Worm (Caenorhabditis elegans) whole organism, L1 larva: ENCODE measurements around the gene Y39H10B.2.
A peak's percentile ranks its signal among the peaks of the same experiment; 100 is the strongest.

ENCODE experiments used
- C16A3.4 ChIP-seq: fragments of 150-350 bp; optimal IDR thresholded peaks from 2 replicates; lab custom pipeline; 2014; ENCODE audit warnings: missing biosample characterization, missing genetic modification characterization
- F16B12.6 ChIP-seq: fragments of 150-350 bp; optimal IDR thresholded peaks from 2 replicates; lab custom pipeline; 2014; ENCODE audit warnings: missing biosample characterization, missing genetic modification characterization
- Y116A8C.19 ChIP-seq: sonication (generic microtip); optimal IDR thresholded peaks from 2 replicates; lab custom pipeline; 2016; ENCODE audit warnings: missing compliant biosample characterization, missing genetic modification characterization, borderline replicate concordance
- aly-2 ChIP-seq: fragments of 150-350 bp; optimal IDR thresholded peaks from 2 replicates; lab custom pipeline; 2014; ENCODE audit warnings: missing biosample characterization, missing genetic modification characterization
- ama-1 ChIP-seq: fragments of 150-350 bp; optimal IDR thresholded peaks from 2 replicates; lab custom pipeline; 2014
- blmp-1 ChIP-seq: fragments of 150-350 bp; optimal IDR thresholded peaks from 2 replicates; lab custom pipeline; 2014; ENCODE audit warnings: missing biosample characterization, missing genetic modification characterization
- ceh-63 ChIP-seq: fragments of 200-800 bp; sonication (Bioruptor generic); optimal IDR thresholded peaks from 2 replicates; lab custom pipeline; 2018; ENCODE audit warnings: mild to moderate bottlenecking, missing genetic modification characterization, missing compliant biosample characterization
- ceh-8 ChIP-seq: fragments of 200-800 bp; sonication (Bioruptor generic); optimal IDR thresholded peaks from 2 replicates; lab custom pipeline; 2018; ENCODE audit warnings: mild to moderate bottlenecking, missing genetic modification characterization, moderate library complexity, missing compliant biosample characterization
- dsc-1 ChIP-seq: sonication (generic microtip); optimal IDR thresholded peaks from 2 replicates; lab custom pipeline; 2016; ENCODE audit warnings: mild to moderate bottlenecking, missing genetic modification characterization, missing compliant biosample characterization
- efl-1 ChIP-seq, 4 experiments: fragments of 150-350 bp; optimal IDR thresholded peaks in 3 of 4; peaks in 1 of 4; 1 replicate in 1 of 4; 2 replicates in 3 of 4; lab custom pipeline; 2014; ENCODE audit warnings: missing biosample characterization in 2 of 4, missing genetic modification characterization in 2 of 4, missing genetic modification reagents in 2 of 4
- efl-3 ChIP-seq: fragments of 200-800 bp; sonication (Bioruptor generic); optimal IDR thresholded peaks from 2 replicates; lab custom pipeline; 2018; ENCODE audit warnings: mild to moderate bottlenecking, missing genetic modification characterization, missing compliant biosample characterization
- egl-27 ChIP-seq, 2 experiments: fragments of 150-350 bp in 1 of 2; sonication (generic microtip); optimal IDR thresholded peaks; 3 replicates each; lab custom pipeline; 2017 to 2018; ENCODE audit warnings: missing biosample characterization in 2 of 2, missing genetic modification characterization in 2 of 2, missing genetic modification reagents in 2 of 2
- elt-2 ChIP-seq: sonication (generic microtip); optimal IDR thresholded peaks from 2 replicates; lab custom pipeline; 2016; ENCODE audit warnings: missing genetic modification characterization, mild to moderate bottlenecking, inconsistent platforms, missing compliant biosample characterization, missing genetic modification reagents
- ets-5 ChIP-seq: fragments of 200-800 bp; sonication (Bioruptor generic); IDR thresholded peaks from 2 replicates; pipeline ENCODE4 v1.3.6; 2022; ENCODE audit warnings: missing genetic modification characterization, missing compliant biosample characterization
- fkh-10 ChIP-seq: sonication (generic microtip); optimal IDR thresholded peaks from 2 replicates; lab custom pipeline; 2017; ENCODE audit warnings: missing biosample characterization, missing genetic modification reagents, missing genetic modification characterization
- fkh-4 ChIP-seq: sonication (generic microtip); optimal IDR thresholded peaks from 2 replicates; lab custom pipeline; 2016; ENCODE audit warnings: missing compliant biosample characterization, missing genetic modification characterization, borderline replicate concordance
- fkh-8 ChIP-seq: sonication (generic microtip); optimal IDR thresholded peaks from 2 replicates; lab custom pipeline; 2016; ENCODE audit warnings: mild to moderate bottlenecking, missing genetic modification characterization, missing compliant biosample characterization
- fos-1 ChIP-seq: fragments of 150-350 bp; optimal IDR thresholded peaks from 2 replicates; lab custom pipeline; 2014; ENCODE audit warnings: missing biosample characterization, missing genetic modification characterization
- grh-1 ChIP-seq: fragments of 200-800 bp; sonication (Bioruptor generic); IDR thresholded peaks from 2 replicates; pipeline ENCODE4 v1.3.6; 2022; ENCODE audit warnings: missing genetic modification reagents, missing genetic modification characterization, missing compliant biosample characterization
- hlh-17 ChIP-seq: fragments of 200-800 bp; sonication (Bioruptor generic); optimal IDR thresholded peaks from 2 replicates; lab custom pipeline; 2018; ENCODE audit warnings: missing genetic modification characterization, mild to moderate bottlenecking, missing compliant biosample characterization, moderate library complexity, borderline replicate concordance
- hlh-4 ChIP-seq: sonication (generic microtip); optimal IDR thresholded peaks from 2 replicates; lab custom pipeline; 2016; ENCODE audit warnings: mild to moderate bottlenecking, missing genetic modification characterization, missing compliant biosample characterization
- lin-13 ChIP-seq: fragments of 150-350 bp; optimal IDR thresholded peaks from 2 replicates; lab custom pipeline; 2014; ENCODE audit warnings: missing biosample characterization, missing genetic modification reagents, missing genetic modification characterization
- lin-15B ChIP-seq: fragments of 150-350 bp; sonication (generic microtip); optimal IDR thresholded peaks from 3 replicates; lab custom pipeline; 2014; ENCODE audit warnings: missing biosample characterization, missing genetic modification characterization
- lin-35 ChIP-seq, 2 experiments: fragments of 150-350 bp; optimal IDR thresholded peaks; 2 replicates each; lab custom pipeline; 2014; ENCODE audit warnings: missing biosample characterization in 2 of 2, missing genetic modification characterization in 2 of 2, missing genetic modification reagents in 2 of 2
- lin-39 ChIP-seq: fragments of 150-350 bp; optimal IDR thresholded peaks from 2 replicates; lab custom pipeline; 2014; ENCODE audit warnings: missing biosample characterization, missing genetic modification reagents, missing genetic modification characterization
- lir-3 ChIP-seq: sonication (generic microtip); optimal IDR thresholded peaks from 2 replicates; lab custom pipeline; 2016; ENCODE audit warnings: mild to moderate bottlenecking, missing genetic modification characterization, moderate library complexity, missing compliant biosample characterization; ENCODE audit not compliant: poor library complexity
- lsy-2 ChIP-seq, 2 experiments: fragments of 150-350 bp; optimal IDR thresholded peaks; 2 replicates each; lab custom pipeline; 2014; ENCODE audit warnings: missing biosample characterization in 2 of 2, missing genetic modification characterization in 2 of 2
- mdl-1 ChIP-seq, 2 experiments: fragments of 150-350 bp; optimal IDR thresholded peaks; 2 replicates each; lab custom pipeline; 2014 to 2017; ENCODE audit warnings: missing biosample characterization in 2 of 2, missing genetic modification characterization in 2 of 2, inconsistent platforms in 1 of 2
- mep-1 ChIP-seq: fragments of 150-350 bp; optimal IDR thresholded peaks from 2 replicates; lab custom pipeline; 2014; ENCODE audit warnings: missing biosample characterization, missing genetic modification characterization
- nhr-237 ChIP-seq: fragments of 150-350 bp; optimal IDR thresholded peaks from 2 replicates; lab custom pipeline; 2014; ENCODE audit warnings: missing biosample characterization, missing genetic modification characterization
- nhr-28 ChIP-seq: fragments of 150-350 bp; optimal IDR thresholded peaks from 2 replicates; lab custom pipeline; 2014; ENCODE audit warnings: missing biosample characterization, missing genetic modification characterization
- nhr-47 ChIP-seq: sonication (generic microtip); optimal IDR thresholded peaks from 2 replicates; lab custom pipeline; 2016; ENCODE audit warnings: mild to moderate bottlenecking, missing genetic modification characterization, moderate library complexity, missing compliant biosample characterization
- nhr-76 ChIP-seq: sonication (generic microtip); optimal IDR thresholded peaks from 2 replicates; lab custom pipeline; 2017; ENCODE audit warnings: missing biosample characterization, missing genetic modification characterization
- nhr-85 ChIP-seq: sonication (generic microtip); peaks from one replicate; lab custom pipeline; 2016; ENCODE audit warnings: missing genetic modification characterization, inconsistent platforms, missing compliant biosample characterization
- nhr-90 ChIP-seq: sonication (generic microtip); optimal IDR thresholded peaks from 2 replicates; lab custom pipeline; 2016; ENCODE audit warnings: mild to moderate bottlenecking, missing genetic modification characterization, missing compliant biosample characterization; ENCODE audit not compliant: poor library complexity
- pag-3 ChIP-seq: sonication (generic microtip); optimal IDR thresholded peaks from 2 replicates; lab custom pipeline; 2017; ENCODE audit warnings: missing genetic modification characterization, mild to moderate bottlenecking, missing compliant biosample characterization, antibody characterized with exemption, borderline replicate concordance; ENCODE audit not compliant: insufficient read depth
- pqm-1 ChIP-seq: sonication (generic microtip); optimal IDR thresholded peaks from 3 replicates; lab custom pipeline; 2017; ENCODE audit warnings: missing biosample characterization, missing genetic modification characterization
- rnt-1 ChIP-seq: sonication (generic microtip); optimal IDR thresholded peaks from 2 replicates; lab custom pipeline; 2016; ENCODE audit warnings: mild to moderate bottlenecking, missing genetic modification characterization, moderate library complexity, missing compliant biosample characterization
- skn-1 ChIP-seq: fragments of 150-350 bp; optimal IDR thresholded peaks from 2 replicates; lab custom pipeline; 2014; ENCODE audit warnings: missing biosample characterization, missing genetic modification characterization
- snpc-4 ChIP-seq: fragments of 150-350 bp; optimal IDR thresholded peaks from 2 replicates; lab custom pipeline; 2014; ENCODE audit warnings: missing biosample characterization, missing genetic modification characterization
- snu-23 ChIP-seq: sonication (generic microtip); optimal IDR thresholded peaks from 2 replicates; lab custom pipeline; 2016; ENCODE audit warnings: missing genetic modification characterization, missing compliant biosample characterization
- sox-4 ChIP-seq: sonication (generic microtip); optimal IDR thresholded peaks from 2 replicates; lab custom pipeline; 2016; ENCODE audit warnings: missing genetic modification characterization, missing compliant biosample characterization
- sptf-1 ChIP-seq: fragments of 150-350 bp; optimal IDR thresholded peaks from 2 replicates; lab custom pipeline; 2014; ENCODE audit warnings: missing biosample characterization, missing genetic modification characterization
- sup-37 ChIP-seq: fragments of 200-800 bp; sonication (Bioruptor generic); optimal IDR thresholded peaks from 2 replicates; lab custom pipeline; 2018; ENCODE audit warnings: mild to moderate bottlenecking, missing genetic modification characterization, missing compliant biosample characterization
- swsn-7 ChIP-seq: sonication (generic microtip); optimal IDR thresholded peaks from 2 replicates; lab custom pipeline; 2016; ENCODE audit warnings: missing genetic modification characterization, missing compliant biosample characterization
- unc-130 ChIP-seq: fragments of 150-350 bp; optimal IDR thresholded peaks from 2 replicates; lab custom pipeline; 2017; ENCODE audit warnings: missing biosample characterization, missing genetic modification characterization, inconsistent platforms
- unc-62 ChIP-seq: fragments of 150-350 bp; optimal IDR thresholded peaks from 2 replicates; lab custom pipeline; 2014; ENCODE audit warnings: missing biosample characterization, missing genetic modification reagents, missing genetic modification characterization
- unc-86 ChIP-seq: sonication (generic microtip); optimal IDR thresholded peaks from 2 replicates; lab custom pipeline; 2016; ENCODE audit warnings: missing genetic modification characterization, missing compliant biosample characterization
- xbp-1 ChIP-seq: sonication (generic microtip); optimal IDR thresholded peaks from 2 replicates; lab custom pipeline; 2016; ENCODE audit warnings: missing genetic modification characterization, missing compliant biosample characterization
- ztf-11 ChIP-seq, 2 experiments: sonication (generic microtip); optimal IDR thresholded peaks; 2 replicates each; lab custom pipeline; 2016 to 2017; ENCODE audit warnings: missing genetic modification characterization in 2 of 2, missing biosample characterization in 1 of 2, missing compliant biosample characterization in 1 of 2

The Y39H10B.2 gene

DNA sequence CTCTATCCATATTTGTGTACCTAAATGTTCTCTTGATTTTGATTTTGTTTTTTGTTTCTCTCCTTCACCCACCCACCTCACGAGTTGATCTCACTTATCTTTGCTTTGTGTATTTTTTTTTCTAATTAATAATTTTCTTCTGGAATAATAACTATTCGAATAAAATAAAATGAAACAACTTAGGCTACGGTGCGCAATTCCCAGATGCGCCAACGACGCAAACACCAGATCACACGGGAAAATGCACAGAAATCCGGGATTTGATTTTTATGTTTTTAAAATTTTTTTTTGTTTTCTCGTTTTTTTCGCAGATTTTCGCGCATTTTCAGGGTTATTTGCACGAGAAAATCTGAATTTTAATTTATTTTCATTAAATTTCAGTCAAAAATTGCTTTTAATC is 17.7 kb downstream of the Y39H10B.2 start:
- TF ChIP-seq F16B12.6 (no peak), lsy-2 (tag; optimal IDR thresholded peaks at IDR 0.05; lab: Kevin White, UChicago) (peak in 1 of 2 experiments; percentile 59)

ce11 chrV:3686899-3687298 is 18.3 kb downstream of the Y39H10B.2 start, which contains the start of gene unc-132:
TSS of gene unc-132 (plus strand) at chrV:3687106.
- TF ChIP-seq nhr-90 = no peak
- TF ChIP-seq nhr-85 = peak; percentile 69
- TF ChIP-seq skn-1 = no peak

ce11 chrV:3688733-3689132 is 20.2 kb downstream of the Y39H10B.2 start:
- no peak for TF ChIP-seq unc-62 (GFP tag; lab: Kevin White, UChicago)
- no peak for TF ChIP-seq dsc-1 (tag; lab: Kevin White, UChicago)
- no peak for TF ChIP-seq ceh-63 (GFP tag; lab: Kevin White, UChicago)
- no peak for TF ChIP-seq aly-2 (tag; lab: Kevin White, UChicago)
- TF ChIP-seq mdl-1 (tag; optimal IDR thresholded peaks at IDR 0.05; lab: Kevin White, UChicago) = peak in 1 of 2 experiments; percentile 12
- TF ChIP-seq lir-3 = no peak
- TF ChIP-seq snpc-4 (tag; lab: Kevin White, UChicago) = no peak
- no peak for TF ChIP-seq elt-2 (tag; lab: Kevin White, UChicago)
- no peak for TF ChIP-seq snu-23 (GFP tag; lab: Kevin White, UChicago)
- TF ChIP-seq nhr-76 (tag; lab: Kevin White, UChicago) = no peak
- TF ChIP-seq lin-35 (GFP tag; optimal IDR thresholded peaks at IDR 0.05; lab: Kevin White, UChicago) = peak in 1 of 2 experiments; percentile 21
- TF ChIP-seq Y116A8C.19 (tag; lab: Kevin White, UChicago) = no peak
- peak; percentile 3 for TF ChIP-seq fkh-8 (tag; lab: Kevin White, UChicago)
- no peak for TF ChIP-seq fos-1 (tag; lab: Kevin White, UChicago)
- TF ChIP-seq fkh-10 (GFP tag; lab: Kevin White, UChicago) = peak; percentile 13
- no peak for TF ChIP-seq nhr-28 (tag; lab: Kevin White, UChicago)
- TF ChIP-seq sox-4 = no peak
- no peak for TF ChIP-seq pqm-1 (tag; lab: Kevin White, UChicago)
- no peak for TF ChIP-seq blmp-1
- peak; percentile 7 to 23 for TF ChIP-seq efl-1 (optimal IDR thresholded peaks at IDR 0.05; lab: Kevin White, UChicago)
- peak; percentile 8 to 10 for TF ChIP-seq efl-1 (GFP tag; optimal IDR thresholded peaks at IDR 0.05 in 1 of 2; lab: Kevin White, UChicago)
- TF ChIP-seq F16B12.6 = no peak
- no peak for TF ChIP-seq fkh-4 (tag; lab: Kevin White, UChicago)
- TF ChIP-seq sptf-1 = no peak
- peak; percentile 24 for TF ChIP-seq rnt-1 (tag; lab: Kevin White, UChicago)
- TF ChIP-seq xbp-1 (tag; lab: Kevin White, UChicago) = no peak
- TF ChIP-seq ceh-8 (GFP tag; lab: Kevin White, UChicago) = no peak
- TF ChIP-seq sup-37 = no peak
- no peak for TF ChIP-seq ztf-11 (tag; optimal IDR thresholded peaks at IDR 0.05; lab: Kevin White, UChicago)
- TF ChIP-seq nhr-237 (tag; lab: Kevin White, UChicago) = no peak
- no peak for TF ChIP-seq unc-130 (tag; lab: Kevin White, UChicago)
- no peak for TF ChIP-seq lin-15B (tag; lab: Kevin White, UChicago)
- peak; percentile 30 for TF ChIP-seq nhr-47
- TF ChIP-seq efl-3 (GFP tag; lab: Kevin White, UChicago) = no peak
- TF ChIP-seq unc-86 (tag; lab: Kevin White, UChicago) = no peak
- TF ChIP-seq lin-13 = no peak
- TF ChIP-seq lin-39 (tag; lab: Kevin White, UChicago) = no peak
- TF ChIP-seq egl-27 (tag; optimal IDR thresholded peaks at IDR 0.05; lab: Kevin White, UChicago) = no peak
- no peak for TF ChIP-seq ama-1 (lab: Kevin White, UChicago)
- TF ChIP-seq pag-3 (tag; lab: Kevin White, UChicago) = no peak
- TF ChIP-seq ets-5 (GFP tag; lab: Robert Waterston, UW) = no peak
- TF ChIP-seq mep-1 (tag; lab: Kevin White, UChicago) = peak; percentile 48
- TF ChIP-seq swsn-7 (tag; lab: Kevin White, UChicago) = no peak
- TF ChIP-seq grh-1 (GFP tag; lab: Robert Waterston, UW) = no peak
- no peak for TF ChIP-seq hlh-17 (GFP tag; lab: Kevin White, UChicago)
- TF ChIP-seq hlh-4 (tag; lab: Kevin White, UChicago) = no peak
- TF ChIP-seq C16A3.4 (tag; lab: Kevin White, UChicago) = no peak
